Fruit fly (Drosophila melanogaster): ENCODE results near the gene CG31457.
A peak's percentile ranks its signal among the peaks of the same experiment; 100 is the strongest.

The CG31457 gene

dm6 chr3R:23149021-23149571 is 21.3 kb upstream of the CG31457 start (continued):
- TF ChIP-seq pan (optimal IDR thresholded peaks at IDR 0.05) (no peak), pan (GFP tag; optimal IDR thresholded peaks at IDR 0.05 in 1 of 2, IDR thresholded peaks at IDR 0.05 in 1 of 2) (no peak), fu2 (GFP tag; optimal IDR thresholded peaks at IDR 0.05) (no peak), ATbp (GFP tag; optimal IDR thresholded peaks at IDR 0.05) (no peak), salm (tag; optimal IDR thresholded peaks at IDR 0.05) (no peak), cas (GFP tag; IDR thresholded peaks at IDR 0.05) (no peak), fd96Cb (tag; optimal IDR thresholded peaks at IDR 0.05) (peak; percentile 33), CG11560 (tag; IDR thresholded peaks at IDR 0.05) (no peak), CG10462 (GFP tag; optimal IDR thresholded peaks at IDR 0.05) (no peak), corto (GFP tag; optimal IDR thresholded peaks at IDR 0.05) (no peak), CG15479 (GFP tag; optimal IDR thresholded peaks at IDR 0.05) (no peak), NFAT (GFP tag; IDR thresholded peaks at IDR 0.05) (no peak), pho (GFP tag; optimal IDR thresholded peaks at IDR 0.05) (no peak), Kr (GFP tag; optimal IDR thresholded peaks at IDR 0.05) (no peak), CG9797 (GFP tag; optimal IDR thresholded peaks at IDR 0.05) (no peak), grau (tag; optimal IDR thresholded peaks at IDR 0.05) (no peak), az2 (GFP tag; optimal IDR thresholded peaks at IDR 0.05) (peak; percentile 14), prd (optimal IDR thresholded peaks at IDR 0.05) (no peak), prd (GFP tag; IDR thresholded peaks at IDR 0.05) (peak; percentile 55; the same call in 2 of the 3 replicates), CG5245 (GFP tag; optimal IDR thresholded peaks at IDR 0.05) (no peak), CG10366 (GFP tag; IDR thresholded peaks at IDR 0.05) (no peak; the same call in 1 of the 2 replicates), C15 (GFP tag; IDR thresholded peaks at IDR 0.05) (no peak), schlank (tag; optimal IDR thresholded peaks at IDR 0.05) (no peak), CG18262 (tag; optimal IDR thresholded peaks at IDR 0.05) (peak; percentile 73), CG2875 (GFP tag; optimal IDR thresholded peaks at IDR 0.05) (peak; percentile 40), CG17359 (tag; optimal IDR thresholded peaks at IDR 0.05) (peak; percentile 8), CG16813 (GFP tag; IDR thresholded peaks at IDR 0.05; ENCODE audit: partially characterized antibody) (no peak), Dref (GFP tag; IDR thresholded peaks at IDR 0.05) (no peak), CG11696 (GFP tag; IDR thresholded peaks at IDR 0.05) (no peak), zen (tag; optimal IDR thresholded peaks at IDR 0.05) (peak; percentile 53), CG1792 (GFP tag; optimal IDR thresholded peaks at IDR 0.05) (no peak), B-H1 (GFP tag; IDR thresholded peaks at IDR 0.05) (no peak), emc (GFP tag; optimal IDR thresholded peaks at IDR 0.05) (no peak), CG42726 (GFP tag; IDR thresholded peaks at IDR 0.05; ENCODE audit: partially characterized antibody) (no peak), klu (GFP tag; IDR thresholded peaks at IDR 0.05) (no peak), ci (GFP tag; IDR thresholded peaks at IDR 0.05) (no peak), CG6683 (GFP tag; optimal IDR thresholded peaks at IDR 0.05) (no peak), abd-A (tag; optimal IDR thresholded peaks at IDR 0.05) (no peak), CG9817 (tag; optimal IDR thresholded peaks at IDR 0.05) (no peak), E2f2 (GFP tag; IDR thresholded peaks at IDR 0.05) (0 out of 2 replicates have a peak, but pooled peaks have one; percentile 7), sc (optimal IDR thresholded peaks at IDR 0.05) (no peak), sc (GFP tag; optimal IDR thresholded peaks at IDR 0.05) (no peak), bsh (GFP tag; optimal IDR thresholded peaks at IDR 0.05) (peak; percentile 62 to 65), zfh1 (GFP tag; IDR thresholded peaks at IDR 0.05) (0 out of 3 replicates have a peak, but pooled peaks have one; percentile 8), Drgx (GFP tag; IDR thresholded peaks at IDR 0.05) (peak; percentile 48; the same call in 1 of the 2 replicates), CG10543 (GFP tag; optimal IDR thresholded peaks at IDR 0.05) (no peak), slou (GFP tag; optimal IDR thresholded peaks at IDR 0.05) (no peak), vvl (GFP tag; IDR thresholded peaks at IDR 0.05) (no peak), p53 (GFP tag; optimal IDR thresholded peaks at IDR 0.05) (no peak), chif (GFP tag; optimal IDR thresholded peaks at IDR 0.05) (no peak), CG3838 (GFP tag; optimal IDR thresholded peaks at IDR 0.05) (no peak), CG16815 (GFP tag; optimal IDR thresholded peaks at IDR 0.05) (peak; percentile 60)
